Fruit fly (Drosophila melanogaster) Kc167 (cell line): ENCODE results near the gene Pp2A-29B.

Source experiments
- Myc ChIP-seq: fragments of >200 bp; optimal IDR thresholded peaks from 2 replicates; lab custom pipeline; 2017; ENCODE audit warnings: missing external identifiers
- h ChIP-seq: fragments of >200 bp; optimal IDR thresholded peaks from 3 replicates; lab custom pipeline; 2018; ENCODE audit warnings: missing external identifiers
- psq ChIP-seq: fragments of >200 bp; optimal IDR thresholded peaks from 2 replicates; lab custom pipeline; 2017; ENCODE audit warnings: missing external identifiers
- ttk ChIP-seq: sonication (Bioruptor generic); optimal IDR thresholded peaks from 2 replicates; lab custom pipeline; 2017; ENCODE audit warnings: missing external identifiers

DNA sequence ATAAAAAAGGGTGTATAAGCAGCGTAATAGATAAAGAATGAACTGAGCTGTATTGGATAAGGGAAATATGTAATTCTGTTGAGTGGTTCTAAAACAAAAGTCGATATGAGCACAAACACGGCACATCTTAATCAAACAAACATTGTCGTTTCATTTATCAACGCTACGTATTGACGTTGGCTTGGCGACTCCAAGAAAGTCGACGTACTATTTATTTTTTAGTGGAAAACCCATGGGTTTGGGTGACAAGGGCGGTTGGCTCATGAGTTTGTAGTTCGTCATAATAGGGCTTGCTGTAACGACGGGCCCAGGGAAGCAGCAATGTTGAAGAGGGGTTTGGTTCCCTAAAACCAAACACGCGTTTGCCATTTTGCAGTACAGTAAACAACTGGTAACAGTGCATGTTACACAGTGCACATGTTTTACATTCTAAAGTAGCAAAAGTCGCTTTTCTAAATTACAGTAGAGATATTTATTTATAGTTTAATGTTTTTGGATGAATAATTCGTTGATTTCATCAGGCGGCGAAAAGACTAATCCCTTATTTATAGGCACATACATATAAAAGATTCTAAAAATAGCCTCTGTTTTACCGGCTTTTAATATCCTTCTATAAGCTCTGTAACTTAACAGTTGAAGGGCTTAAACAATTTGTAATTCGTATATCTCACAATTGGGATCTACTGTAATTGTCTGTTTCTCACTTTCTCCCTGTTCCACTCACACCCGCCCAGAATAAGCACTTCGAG lies 4.5 kb upstream of the Pp2A-29B start:
- TF ChIP-seq h (lab: Kevin White, UChicago) (no peak), Myc (no peak), psq (no peak), ttk (lab: Kevin White, UChicago) (no peak)
